Fruit fly (Drosophila melanogaster): Measurements from ENCODE around the gene CG14332.

- TF ChIP-seq insv (optimal IDR thresholded peaks at IDR 0.05) (no peak), Sin3A (optimal IDR thresholded peaks at IDR 0.05) (no peak), Myc (optimal IDR thresholded peaks at IDR 0.05) (no peak), psq (optimal IDR thresholded peaks at IDR 0.05) (no peak)
These were observed 11.2 kb downstream of the CG14332 start, which contains the start of gene CG5863 for dm6 chr3R:17410808-17411207.
